Worm (Caenorhabditis elegans) whole organism, young adult: ENCODE results near the gene cutl-24.

Experiments
- B0019.2 ChIP-seq: fragments of 200-800 bp; sonication (Bioruptor generic); conservative IDR thresholded peaks from 2 replicates; pipeline ENCODE4 v1.3.6; 2022; ENCODE audit warnings: missing genetic modification reagents, missing genetic modification characterization, missing compliant biosample characterization
- B0261.1 ChIP-seq: sonication (generic microtip); optimal IDR thresholded peaks from 2 replicates; lab custom pipeline; 2016; ENCODE audit warnings: mild to moderate bottlenecking, missing genetic modification characterization, moderate library complexity, missing compliant biosample characterization
- C06A6.2 ChIP-seq: fragments of 200-800 bp; sonication (Bioruptor generic); conservative IDR thresholded peaks from 2 replicates; pipeline ENCODE4 v1.3.6; 2022; ENCODE audit warnings: missing genetic modification characterization, missing compliant biosample characterization
- F22D6.2 ChIP-seq: sonication (generic microtip); optimal IDR thresholded peaks from 2 replicates; lab custom pipeline; 2016; ENCODE audit warnings: mild to moderate bottlenecking, missing genetic modification characterization, missing compliant biosample characterization
- F37B4.10 ChIP-seq: fragments of 200-800 bp; sonication (Bioruptor generic); IDR thresholded peaks from 2 replicates; pipeline ENCODE4 v1.3.6; 2022; ENCODE audit warnings: missing genetic modification characterization, missing compliant biosample characterization
- F57A8.1 ChIP-seq: fragments of 200-800 bp; sonication (Bioruptor generic); optimal IDR thresholded peaks from 2 replicates; lab custom pipeline; 2018; ENCODE audit warnings: mild to moderate bottlenecking, missing genetic modification characterization, moderate library complexity, missing compliant biosample characterization
- T26A5.8 ChIP-seq: sonication (generic microtip); optimal IDR thresholded peaks from 2 replicates; lab custom pipeline; 2016; ENCODE audit warnings: missing genetic modification characterization, missing compliant biosample characterization
- Y67H2A.10 ChIP-seq: fragments of 200-800 bp; sonication (Bioruptor generic); conservative IDR thresholded peaks from 2 replicates; pipeline ENCODE4 v1.3.6; 2022; ENCODE audit warnings: missing genetic modification reagents, missing genetic modification characterization, missing compliant biosample characterization
- Y95B8A.8 ChIP-seq: fragments of 200-800 bp; sonication (Bioruptor generic); IDR thresholded peaks from 2 replicates; pipeline ENCODE4 v1.3.6; 2022; ENCODE audit warnings: missing genetic modification reagents, missing genetic modification characterization, missing compliant biosample characterization
- aptf-3 ChIP-seq: fragments of 200-800 bp; sonication (Bioruptor generic); IDR thresholded peaks from 2 replicates; pipeline ENCODE4 v1.3.6; 2022; ENCODE audit warnings: missing genetic modification characterization, missing compliant biosample characterization
- atf-7 ChIP-seq: sonication (generic microtip); optimal IDR thresholded peaks from 2 replicates; lab custom pipeline; 2017; ENCODE audit warnings: mild to moderate bottlenecking, missing genetic modification characterization, missing compliant biosample characterization
- attf-6 ChIP-seq: fragments of 200-800 bp; sonication (Bioruptor generic); IDR thresholded peaks from 2 replicates; pipeline ENCODE4 v1.3.6; 2022; ENCODE audit warnings: missing genetic modification reagents, missing genetic modification characterization, missing compliant biosample characterization
- ccch-3 ChIP-seq: fragments of 200-800 bp; sonication (Bioruptor generic); optimal IDR thresholded peaks from 2 replicates; lab custom pipeline; 2018; ENCODE audit warnings: mild to moderate bottlenecking, missing genetic modification characterization, missing compliant biosample characterization
- cebp-1 ChIP-seq, 2 experiments: fragments of 200-800 bp in 1 of 2; sonication (Bioruptor generic) in 1 of 2; sonication (generic microtip) in 1 of 2; IDR thresholded peaks in 1 of 2; optimal IDR thresholded peaks in 1 of 2; 2 replicates each; pipeline versions ENCODE4 v1.3.6 to Lab custom; 2017 to 2022; ENCODE audit warnings: missing compliant biosample characterization in 2 of 2, missing genetic modification characterization in 2 of 2, mild to moderate bottlenecking in 1 of 2, missing genetic modification reagents in 1 of 2, moderate library complexity in 1 of 2
- ceh-27 ChIP-seq: fragments of 200-800 bp; sonication (Bioruptor generic); optimal IDR thresholded peaks from 2 replicates; lab custom pipeline; 2018; ENCODE audit warnings: mild to moderate bottlenecking, missing genetic modification characterization, moderate library complexity, missing compliant biosample characterization
- dox-1 ChIP-seq: fragments of 200-800 bp; sonication (Bioruptor generic); IDR thresholded peaks from 2 replicates; pipeline ENCODE4 v1.3.6; 2022; ENCODE audit warnings: missing genetic modification reagents, missing genetic modification characterization, missing compliant biosample characterization
- dpff-1 ChIP-seq: sonication (generic microtip); optimal IDR thresholded peaks from 2 replicates; lab custom pipeline; 2017; ENCODE audit warnings: mild to moderate bottlenecking, missing genetic modification characterization, missing compliant biosample characterization
- dpl-1 ChIP-seq: fragments of 150-350 bp; optimal IDR thresholded peaks from 2 replicates; lab custom pipeline; 2014; ENCODE audit warnings: missing biosample characterization, missing genetic modification reagents, missing genetic modification characterization
- efl-1 ChIP-seq: fragments of 150-350 bp; optimal IDR thresholded peaks from 2 replicates; lab custom pipeline; 2014; ENCODE audit warnings: missing biosample characterization, missing genetic modification reagents, missing genetic modification characterization
- hmg-1.2 ChIP-seq: fragments of 200-800 bp; sonication (Bioruptor generic); IDR thresholded peaks from 2 replicates; pipeline ENCODE4 v1.3.6; 2022; ENCODE audit warnings: missing genetic modification reagents, missing genetic modification characterization, missing compliant biosample characterization
- hrde-1 ChIP-seq: sonication (generic microtip); optimal IDR thresholded peaks from 2 replicates; lab custom pipeline; 2016; ENCODE audit warnings: missing genetic modification characterization, mild to moderate bottlenecking, missing compliant biosample characterization, moderate library complexity, missing genotype, missing genetic modification reagents, borderline replicate concordance
- lag-1 ChIP-seq: fragments of 200-800 bp; sonication (Bioruptor generic); IDR thresholded peaks from 2 replicates; pipeline ENCODE4 v1.3.6; 2022; ENCODE audit warnings: missing genetic modification reagents, missing genetic modification characterization, missing compliant biosample characterization
- let-607 ChIP-seq, 2 experiments: fragments of 200-800 bp in 1 of 2; sonication (Bioruptor generic) in 1 of 2; sonication (generic microtip) in 1 of 2; optimal IDR thresholded peaks; 2 replicates each; lab custom pipeline; 2016 to 2018; ENCODE audit warnings: mild to moderate bottlenecking in 2 of 2, missing compliant biosample characterization in 2 of 2, missing genetic modification characterization in 2 of 2, moderate library complexity in 2 of 2, missing genotype in 1 of 2
- lin-26 ChIP-seq: fragments of 200-800 bp; sonication (Bioruptor generic); IDR thresholded peaks from 2 replicates; pipeline ENCODE4 v1.3.6; 2022; ENCODE audit warnings: missing genetic modification reagents, missing genetic modification characterization, missing compliant biosample characterization
- lin-35 ChIP-seq, 3 experiments: fragments of 150-350 bp in 2 of 3; sonication (generic microtip) in 1 of 3; optimal IDR thresholded peaks; 2 replicates each; lab custom pipeline; 2014 to 2018; ENCODE audit warnings: missing biosample characterization in 3 of 3, missing genetic modification characterization in 3 of 3, missing genetic modification reagents in 3 of 3
- lin-40 ChIP-seq: sonication (generic microtip); optimal IDR thresholded peaks from 2 replicates; lab custom pipeline; 2016; ENCODE audit warnings: missing genetic modification characterization, mild to moderate bottlenecking, missing compliant biosample characterization, missing genotype, missing genetic modification reagents
- lir-1 ChIP-seq: fragments of 200-800 bp; sonication (Bioruptor generic); conservative IDR thresholded peaks from 2 replicates; pipeline ENCODE4 v1.3.6; 2022; ENCODE audit warnings: missing genetic modification reagents, missing genetic modification characterization, missing compliant biosample characterization
- lsl-1 ChIP-seq: fragments of 200-800 bp; sonication (Bioruptor generic); optimal IDR thresholded peaks from 2 replicates; lab custom pipeline; 2018; ENCODE audit warnings: mild to moderate bottlenecking, missing genetic modification characterization, moderate library complexity, missing compliant biosample characterization
- lsy-27 ChIP-seq: sonication (generic microtip); optimal IDR thresholded peaks from 2 replicates; lab custom pipeline; 2017; ENCODE audit warnings: missing genetic modification characterization, mild to moderate bottlenecking, missing compliant biosample characterization, antibody characterized with exemption, missing genotype, borderline replicate concordance; ENCODE audit not compliant: insufficient read depth
- madf-6 ChIP-seq: fragments of 200-800 bp; sonication (Bioruptor generic); IDR thresholded peaks from 2 replicates; pipeline ENCODE4 v1.3.6; 2022; ENCODE audit warnings: missing genetic modification reagents, missing genetic modification characterization, missing compliant biosample characterization
- madf-8 ChIP-seq: fragments of 200-800 bp; sonication (Bioruptor generic); conservative IDR thresholded peaks from 2 replicates; pipeline ENCODE4 v1.3.6; 2022; ENCODE audit warnings: missing genetic modification reagents, missing genetic modification characterization, missing compliant biosample characterization
- mes-4 ChIP-seq: sonication (generic microtip); optimal IDR thresholded peaks from 2 replicates; lab custom pipeline; 2016; ENCODE audit warnings: missing genotype, missing genetic modification characterization, missing compliant biosample characterization
- mxl-1 ChIP-seq: sonication (generic microtip); optimal IDR thresholded peaks from 2 replicates; lab custom pipeline; 2016; ENCODE audit warnings: missing genetic modification characterization, missing compliant biosample characterization
- nfyb-1 ChIP-seq: fragments of 200-800 bp; sonication (Bioruptor generic); IDR thresholded peaks from 2 replicates; pipeline ENCODE4 v1.3.6; 2022; ENCODE audit warnings: missing genetic modification reagents, missing genetic modification characterization, missing compliant biosample characterization
- nhr-80 ChIP-seq: sonication (generic microtip); optimal IDR thresholded peaks from 2 replicates; lab custom pipeline; 2016; ENCODE audit warnings: missing genetic modification characterization, missing compliant biosample characterization
- nhr-90 ChIP-seq: sonication (generic microtip); optimal IDR thresholded peaks from 2 replicates; lab custom pipeline; 2016; ENCODE audit warnings: missing genotype, mild to moderate bottlenecking, missing genetic modification characterization, missing compliant biosample characterization
- pbrm-1 ChIP-seq: fragments of 200-800 bp; sonication (Bioruptor generic); IDR thresholded peaks from 2 replicates; pipeline ENCODE4 v1.3.6; 2022; ENCODE audit warnings: missing genetic modification reagents, missing genetic modification characterization, missing compliant biosample characterization
- rec-8 ChIP-seq, 2 experiments: sonication (generic microtip); optimal IDR thresholded peaks; 2 replicates each; lab custom pipeline; 2016; ENCODE audit warnings: mild to moderate bottlenecking in 2 of 2, missing genetic modification characterization in 2 of 2, missing genetic modification reagents in 2 of 2, missing genotype in 2 of 2, missing biosample characterization in 1 of 2, missing compliant biosample characterization in 1 of 2, moderate library complexity in 1 of 2
- repo-1 ChIP-seq: sonication (generic microtip); optimal IDR thresholded peaks from 2 replicates; lab custom pipeline; 2017; ENCODE audit warnings: mild to moderate bottlenecking, missing genetic modification characterization, missing compliant biosample characterization
- tbp1 ChIP-seq: fragments of 200-800 bp; sonication (Bioruptor generic); optimal IDR thresholded peaks from 2 replicates; lab custom pipeline; 2018; ENCODE audit warnings: mild to moderate bottlenecking, missing genetic modification characterization, missing compliant biosample characterization
- unc-130 ChIP-seq: sonication (generic microtip); optimal IDR thresholded peaks from 2 replicates; lab custom pipeline; 2016; ENCODE audit warnings: missing genetic modification reagents, missing genetic modification characterization, missing compliant biosample characterization
- zim-3 ChIP-seq: sonication (generic microtip); optimal IDR thresholded peaks from 2 replicates; lab custom pipeline; 2017; ENCODE audit warnings: mild to moderate bottlenecking, missing genetic modification characterization, moderate library complexity, missing compliant biosample characterization
- ztf-18 ChIP-seq: sonication (generic microtip); optimal IDR thresholded peaks from 2 replicates; lab custom pipeline; 2016; ENCODE audit warnings: missing genotype, mild to moderate bottlenecking, missing genetic modification characterization, missing compliant biosample characterization
- ztf-22 ChIP-seq: fragments of 200-800 bp; sonication (Bioruptor generic); optimal IDR thresholded peaks from 2 replicates; lab custom pipeline; 2018; ENCODE audit warnings: mild to moderate bottlenecking, missing genetic modification characterization, moderate library complexity, missing compliant biosample characterization
- ztf-25 ChIP-seq: fragments of 200-800 bp; sonication (Bioruptor generic); IDR thresholded peaks from 2 replicates; pipeline ENCODE4 v1.3.6; 2022; ENCODE audit warnings: missing genetic modification reagents, missing genetic modification characterization, missing compliant biosample characterization
- ztf-26 ChIP-seq: sonication (generic microtip); optimal IDR thresholded peaks from 2 replicates; lab custom pipeline; 2017; ENCODE audit warnings: missing genetic modification characterization, missing compliant biosample characterization

cutl-24 gene

DNA sequence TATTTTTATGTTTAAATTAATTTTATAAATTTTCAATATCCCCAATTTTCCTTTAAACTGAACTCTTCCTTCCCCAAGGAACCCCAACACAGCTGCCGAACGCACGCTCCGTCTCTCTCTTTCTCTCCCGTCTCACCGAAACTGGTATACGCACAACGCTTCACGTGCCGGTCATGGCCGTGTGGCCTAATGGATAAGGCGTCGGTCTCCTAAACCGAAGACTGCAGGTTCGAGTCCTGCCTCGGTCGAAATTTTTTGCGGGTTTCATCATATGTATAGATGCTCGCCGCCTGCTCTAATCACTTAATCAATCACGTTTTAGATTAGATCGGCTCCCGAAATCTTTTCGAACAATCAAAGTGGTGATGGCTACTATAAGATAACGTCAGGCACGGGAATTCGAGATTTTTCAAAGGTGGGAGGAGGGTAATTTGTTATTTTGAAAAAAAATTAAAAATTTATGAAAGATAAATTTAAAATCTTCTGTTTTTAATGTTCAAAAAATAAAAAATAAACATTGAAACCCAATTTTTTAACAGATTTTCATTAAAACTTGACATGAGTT lies 21.0 kb upstream of the cutl-24 start (continued):
- TF ChIP-seq tbp1 (peak; percentile 99), lin-35 (GFP tag; optimal IDR thresholded peaks at IDR 0.05; lab: Kevin White, UChicago) (peak in 1 of 3 experiments; percentile 11), ztf-18 (tag; lab: Kevin White, UChicago) (peak; percentile 64), lsl-1 (peak; percentile 15), Y67H2A.10 (GFP tag; lab: Robert Waterston, UW) (no peak), efl-1 (GFP tag; lab: Kevin White, UChicago) (no peak), unc-130 (peak; percentile 22), pbrm-1 (GFP tag; lab: Robert Waterston, UW) (peak; percentile 54; the same call in 1 of the 2 replicates), attf-6 (no peak), lir-1 (GFP tag; lab: Robert Waterston, UW) (0 out of 2 replicates have a peak, but pooled peaks have one; percentile 14), madf-6 (peak; percentile 39; the same call in 1 of the 2 replicates), C06A6.2 (0 out of 2 replicates have a peak, but pooled peaks have one; percentile 38), hrde-1 (tag; lab: Kevin White, UChicago) (peak; percentile 0), hmg-1.2 (peak; percentile 81), lin-26 (GFP tag; lab: Robert Waterston, UW) (peak; percentile 90), let-607 (tag; optimal IDR thresholded peaks at IDR 0.05; lab: Kevin White, UChicago) (peak in 1 of 2 experiments; percentile 3), cebp-1 (GFP tag; IDR thresholded peaks at IDR 0.05; lab: Robert Waterston, UW) (0 out of 2 replicates have a peak, but pooled peaks have one; percentile 49), cebp-1 (tag; optimal IDR thresholded peaks at IDR 0.05; lab: Kevin White, UChicago) (no peak), Y95B8A.8 (GFP tag; lab: Robert Waterston, UW) (0 out of 2 replicates have a peak, but pooled peaks have one; percentile 56), aptf-3 (GFP tag; lab: Robert Waterston, UW) (no peak), dox-1 (GFP tag; lab: Robert Waterston, UW) (peak; percentile 86), lin-40 (no peak), F57A8.1 (GFP tag; lab: Kevin White, UChicago) (peak; percentile 3), ztf-25 (GFP tag; lab: Robert Waterston, UW) (peak; percentile 78; the same call in 1 of the 2 replicates), B0261.1 (peak; percentile 92), ccch-3 (GFP tag; lab: Kevin White, UChicago) (no peak), repo-1 (no peak), lag-1 (GFP tag; lab: Robert Waterston, UW) (no peak), ztf-26 (peak; percentile 1), lsy-27 (peak; percentile 30), nhr-80 (no peak), F37B4.10 (0 out of 2 replicates have a peak, but pooled peaks have one; percentile 78), ztf-22 (GFP tag; lab: Kevin White, UChicago) (no peak), F22D6.2 (tag; lab: Kevin White, UChicago) (no peak), nfyb-1 (peak; percentile 79), mes-4 (tag; lab: Kevin White, UChicago) (peak; percentile 35), dpl-1 (GFP tag; lab: Kevin White, UChicago) (no peak), atf-7 (no peak), ceh-27 (GFP tag; lab: Kevin White, UChicago) (peak; percentile 79), dpff-1 (tag; lab: Kevin White, UChicago) (no peak), madf-8 (GFP tag; lab: Robert Waterston, UW) (no peak), mxl-1 (peak; percentile 75), nhr-90 (peak; percentile 74), rec-8 (tag; optimal IDR thresholded peaks at IDR 0.05; lab: Kevin White, UChicago) (peak; percentile 21 to 48), B0019.2 (no peak), zim-3 (tag; lab: Kevin White, UChicago) (peak; percentile 97), T26A5.8 (no peak)
